Fruit fly (Drosophila melanogaster) whole organism, embryonic: ENCODE results near the gene CG15530.

Experiments used
- Aef1 ChIP-seq: fragments of 200-800 bp; sonication (Bioruptor generic); IDR thresholded peaks from 3 replicates; pipeline ENCODE4 v1.3.6; 2022; ENCODE audit warnings: missing biosample characterization, missing genetic modification characterization
- Blimp-1 ChIP-seq: fragments of 200-800 bp; sonication (Bioruptor generic); optimal IDR thresholded peaks from 3 replicates; lab custom pipeline; 2018; ENCODE audit warnings: missing biosample characterization, missing genetic modification characterization, mild to moderate bottlenecking, moderate library complexity, missing genetic modification reagents
- CG10462 ChIP-seq: fragments of 200-800 bp; sonication (Bioruptor generic); optimal IDR thresholded peaks from 2 replicates; lab custom pipeline; 2016; ENCODE audit warnings: missing biosample characterization, missing genetic modification characterization
- CG10543 ChIP-seq: fragments of 200-800 bp; sonication (Bioruptor generic); optimal IDR thresholded peaks from 3 replicates; lab custom pipeline; 2017; ENCODE audit warnings: missing biosample characterization, mild to moderate bottlenecking, missing genetic modification characterization, moderate library complexity
- CG13775 ChIP-seq: fragments of 200-800 bp; sonication (Bioruptor generic); optimal IDR thresholded peaks from 3 replicates; lab custom pipeline; 2017; ENCODE audit warnings: missing biosample characterization, mild to moderate bottlenecking, missing genetic modification characterization
- CG14965 ChIP-seq: fragments of 200-800 bp; sonication (Bioruptor generic); optimal IDR thresholded peaks from 2 replicates; lab custom pipeline; 2016; ENCODE audit warnings: missing biosample characterization, missing genetic modification characterization, borderline replicate concordance
- CG15269 ChIP-seq: fragments of 200-800 bp; sonication (Bioruptor generic); optimal IDR thresholded peaks from 2 replicates; lab custom pipeline; 2018; ENCODE audit warnings: missing biosample characterization, mild to moderate bottlenecking, missing genetic modification characterization, moderate library complexity
- CG15514 ChIP-seq: fragments of 200-800 bp; sonication (Bioruptor generic); optimal IDR thresholded peaks from 3 replicates; lab custom pipeline; 2017; ENCODE audit warnings: missing biosample characterization, missing genetic modification characterization, mild to moderate bottlenecking, moderate library complexity, missing genetic modification reagents
- CG17385 ChIP-seq: fragments of 200-800 bp; sonication (Bioruptor generic); optimal IDR thresholded peaks from 3 replicates; lab custom pipeline; 2018; ENCODE audit warnings: missing biosample characterization, mild to moderate bottlenecking, missing genetic modification characterization
- CG18011 ChIP-seq: fragments of 200-800 bp; sonication (Bioruptor generic); optimal IDR thresholded peaks from 2 replicates; lab custom pipeline; 2017; ENCODE audit warnings: missing biosample characterization, missing genetic modification characterization, mild to moderate bottlenecking, moderate library complexity, missing genotype
- CG2889 ChIP-seq: fragments of 200-800 bp; sonication (Bioruptor generic); IDR thresholded peaks from 3 replicates; pipeline ENCODE4 v1.3.6; 2022; ENCODE audit warnings: missing biosample characterization, missing genetic modification characterization
- CG31441 ChIP-seq: fragments of 200-800 bp; sonication (Bioruptor generic); IDR thresholded peaks from 2 replicates; pipeline ENCODE4 v1.3.6; 2022; ENCODE audit warnings: missing biosample characterization, missing genetic modification characterization
- CG34376 ChIP-seq: fragments of 200-800 bp; sonication (Bioruptor generic); optimal IDR thresholded peaks from 2 replicates; lab custom pipeline; 2018; ENCODE audit warnings: missing biosample characterization, mild to moderate bottlenecking, missing genetic modification characterization
- CG4328 ChIP-seq: fragments of 200-800 bp; sonication (Bioruptor generic); optimal IDR thresholded peaks from 3 replicates; lab custom pipeline; 2017; ENCODE audit warnings: missing biosample characterization, missing genetic modification reagents, missing genetic modification characterization
- CG4617 ChIP-seq: fragments of 200-800 bp; sonication (Bioruptor generic); optimal IDR thresholded peaks from 3 replicates; lab custom pipeline; 2016; ENCODE audit warnings: missing biosample characterization, missing genetic modification characterization, borderline replicate concordance
- CG4730 ChIP-seq: fragments of 200-800 bp; sonication (Bioruptor generic); IDR thresholded peaks from 2 replicates; pipeline ENCODE4 v1.3.6; 2022; ENCODE audit warnings: missing biosample characterization, missing genetic modification characterization
- CG7372 ChIP-seq: fragments of 200-800 bp; sonication (Bioruptor generic); IDR thresholded peaks from 2 replicates; pipeline ENCODE4 v1.3.6; 2022; ENCODE audit warnings: missing biosample characterization, missing genetic modification characterization
- CG9437 ChIP-seq: fragments of 200-800 bp; sonication (Bioruptor generic); optimal IDR thresholded peaks from 2 replicates; lab custom pipeline; 2018; ENCODE audit warnings: missing biosample characterization, mild to moderate bottlenecking, missing genetic modification characterization
- CG9609 ChIP-seq: fragments of 200-800 bp; sonication (Bioruptor generic); optimal IDR thresholded peaks from 3 replicates; lab custom pipeline; 2016; ENCODE audit warnings: missing biosample characterization, missing genetic modification characterization
- Chrac-16 ChIP-seq: fragments of 200-800 bp; sonication (Bioruptor generic); optimal IDR thresholded peaks from 3 replicates; lab custom pipeline; 2016; ENCODE audit warnings: missing biosample characterization, missing genetic modification characterization
- CoRest ChIP-seq: fragments of 200-800 bp; sonication (Bioruptor generic); optimal IDR thresholded peaks from 3 replicates; lab custom pipeline; 2018; ENCODE audit warnings: missing biosample characterization, mild to moderate bottlenecking, missing genetic modification characterization, moderate library complexity
- Doc2 ChIP-seq: fragments of 200-800 bp; sonication (Bioruptor generic); IDR thresholded peaks from 2 replicates; pipeline ENCODE4 v1.3.6; 2022; ENCODE audit warnings: missing biosample characterization, missing genetic modification characterization
- E2f2 ChIP-seq: fragments of 200-800 bp; sonication (Bioruptor generic); IDR thresholded peaks from 2 replicates; pipeline ENCODE4 v1.3.6; 2022; ENCODE audit warnings: missing biosample characterization, missing genetic modification characterization
- Hey ChIP-seq: fragments of 200-800 bp; sonication (Bioruptor generic); optimal IDR thresholded peaks from 3 replicates; lab custom pipeline; 2018; ENCODE audit warnings: missing biosample characterization, mild to moderate bottlenecking, missing genetic modification characterization
- NFAT ChIP-seq: fragments of 200-800 bp; sonication (Bioruptor generic); IDR thresholded peaks from 2 replicates; pipeline ENCODE4 v1.3.6; 2022; ENCODE audit warnings: missing biosample characterization, missing genetic modification characterization
- Oaz ChIP-seq: fragments of 200-800 bp; sonication (Bioruptor generic); IDR thresholded peaks from 2 replicates; pipeline ENCODE4 v1.3.6; 2022; ENCODE audit warnings: missing biosample characterization, missing genetic modification characterization
- Spps ChIP-seq: fragments of 200-800 bp; sonication (Bioruptor generic); optimal IDR thresholded peaks from 2 replicates; lab custom pipeline; 2018; ENCODE audit warnings: missing biosample characterization, mild to moderate bottlenecking, missing genetic modification characterization
- Vsx1 ChIP-seq: fragments of 200-800 bp; sonication (Bioruptor generic); optimal IDR thresholded peaks from 2 replicates; lab custom pipeline; 2017; ENCODE audit warnings: missing biosample characterization, mild to moderate bottlenecking, missing genetic modification characterization, missing genetic modification reagents
- ase ChIP-seq: fragments of 200-800 bp; sonication (Bioruptor generic); IDR thresholded peaks from 3 replicates; pipeline ENCODE4 v1.3.6; 2022; ENCODE audit warnings: missing biosample characterization, missing genetic modification characterization
- ato ChIP-seq: fragments of 200-800 bp; sonication (Bioruptor generic); IDR thresholded peaks from 2 replicates; pipeline ENCODE4 v1.3.6; 2022; ENCODE audit warnings: missing biosample characterization, missing genetic modification characterization; ENCODE audit not compliant: partially characterized antibody
- da ChIP-seq: fragments of 200-800 bp; sonication (Bioruptor generic); optimal IDR thresholded peaks from 2 replicates; lab custom pipeline; 2016; ENCODE audit warnings: missing biosample characterization, missing genetic modification characterization
- disco-r ChIP-seq: fragments of 200-800 bp; sonication (Bioruptor generic); optimal IDR thresholded peaks from 2 replicates; lab custom pipeline; 2016; ENCODE audit warnings: missing biosample characterization, missing genetic modification characterization
- dmrt99B ChIP-seq: fragments of 200-800 bp; sonication (Bioruptor generic); optimal IDR thresholded peaks from 2 replicates; lab custom pipeline; 2018; ENCODE audit warnings: missing biosample characterization, mild to moderate bottlenecking, missing genetic modification characterization, moderate library complexity
- fd102C ChIP-seq: fragments of 200-800 bp; sonication (Bioruptor generic); optimal IDR thresholded peaks from 2 replicates; lab custom pipeline; 2018; ENCODE audit warnings: missing biosample characterization, mild to moderate bottlenecking, missing genetic modification characterization, moderate library complexity
- fd3F ChIP-seq: fragments of 200-800 bp; sonication (Bioruptor generic); optimal IDR thresholded peaks from 2 replicates; lab custom pipeline; 2018; ENCODE audit warnings: missing biosample characterization, mild to moderate bottlenecking, missing genetic modification characterization, moderate library complexity
- fd64A ChIP-seq: fragments of 200-800 bp; sonication (Bioruptor generic); optimal IDR thresholded peaks from 3 replicates; lab custom pipeline; 2018; ENCODE audit warnings: missing biosample characterization, mild to moderate bottlenecking, missing genetic modification characterization
- fd96Cb ChIP-seq: fragments of 200-800 bp; sonication (Bioruptor generic); optimal IDR thresholded peaks from 2 replicates; lab custom pipeline; 2018; ENCODE audit warnings: missing biosample characterization, mild to moderate bottlenecking, missing genetic modification characterization, moderate library complexity
- her ChIP-seq: fragments of 200-800 bp; sonication (Bioruptor generic); optimal IDR thresholded peaks from 2 replicates; lab custom pipeline; 2016; ENCODE audit warnings: missing biosample characterization, missing genetic modification characterization
- ken ChIP-seq: fragments of 200-800 bp; sonication (Bioruptor generic); IDR thresholded peaks from 3 replicates; pipeline ENCODE4 v1.3.6; 2022; ENCODE audit warnings: missing biosample characterization, missing genetic modification characterization
- mld ChIP-seq: fragments of 200-800 bp; sonication (Bioruptor generic); IDR thresholded peaks from 3 replicates; pipeline ENCODE4 v1.3.6; 2022; ENCODE audit warnings: missing biosample characterization, missing genetic modification characterization; ENCODE audit not compliant: partially characterized antibody
- pfk ChIP-seq: fragments of 200-800 bp; sonication (Bioruptor generic); optimal IDR thresholded peaks from 2 replicates; lab custom pipeline; 2018; ENCODE audit warnings: missing biosample characterization, mild to moderate bottlenecking, missing genetic modification characterization, moderate library complexity
- run ChIP-seq: fragments of 200-800 bp; sonication (Bioruptor generic); optimal IDR thresholded peaks from 3 replicates; lab custom pipeline; 2018; ENCODE audit warnings: missing biosample characterization, mild to moderate bottlenecking, missing genetic modification characterization
- sc ChIP-seq, 3 experiments: fragments of >200 bp in 2 of 3; fragments of 200-800 bp in 1 of 3; sonication (Bioruptor generic) in 1 of 3; optimal IDR thresholded peaks; 2 replicates in 2 of 3; 3 replicates in 1 of 3; lab custom pipeline; 2017; ENCODE audit warnings: mild to moderate bottlenecking in 1 of 3, missing biosample characterization in 1 of 3, missing genetic modification characterization in 1 of 3, missing genetic modification reagents in 1 of 3
- slp2 ChIP-seq: fragments of 200-800 bp; sonication (Bioruptor generic); optimal IDR thresholded peaks from 2 replicates; lab custom pipeline; 2016; ENCODE audit warnings: missing biosample characterization, missing genetic modification characterization
- sob ChIP-seq: fragments of 200-800 bp; sonication (Bioruptor generic); IDR thresholded peaks from 2 replicates; pipeline ENCODE4 v1.3.6; 2022; ENCODE audit warnings: missing biosample characterization, missing genetic modification characterization
- stc ChIP-seq: fragments of 200-800 bp; sonication (Bioruptor generic); IDR thresholded peaks from 2 replicates; pipeline ENCODE4 v1.3.6; 2022; ENCODE audit warnings: missing biosample characterization, missing genetic modification characterization
- zfh1 ChIP-seq: fragments of 200-800 bp; sonication (Bioruptor generic); IDR thresholded peaks from 3 replicates; pipeline ENCODE4 v1.3.6; 2022; ENCODE audit warnings: missing biosample characterization, missing genetic modification characterization

Gene CG15530

DNA sequence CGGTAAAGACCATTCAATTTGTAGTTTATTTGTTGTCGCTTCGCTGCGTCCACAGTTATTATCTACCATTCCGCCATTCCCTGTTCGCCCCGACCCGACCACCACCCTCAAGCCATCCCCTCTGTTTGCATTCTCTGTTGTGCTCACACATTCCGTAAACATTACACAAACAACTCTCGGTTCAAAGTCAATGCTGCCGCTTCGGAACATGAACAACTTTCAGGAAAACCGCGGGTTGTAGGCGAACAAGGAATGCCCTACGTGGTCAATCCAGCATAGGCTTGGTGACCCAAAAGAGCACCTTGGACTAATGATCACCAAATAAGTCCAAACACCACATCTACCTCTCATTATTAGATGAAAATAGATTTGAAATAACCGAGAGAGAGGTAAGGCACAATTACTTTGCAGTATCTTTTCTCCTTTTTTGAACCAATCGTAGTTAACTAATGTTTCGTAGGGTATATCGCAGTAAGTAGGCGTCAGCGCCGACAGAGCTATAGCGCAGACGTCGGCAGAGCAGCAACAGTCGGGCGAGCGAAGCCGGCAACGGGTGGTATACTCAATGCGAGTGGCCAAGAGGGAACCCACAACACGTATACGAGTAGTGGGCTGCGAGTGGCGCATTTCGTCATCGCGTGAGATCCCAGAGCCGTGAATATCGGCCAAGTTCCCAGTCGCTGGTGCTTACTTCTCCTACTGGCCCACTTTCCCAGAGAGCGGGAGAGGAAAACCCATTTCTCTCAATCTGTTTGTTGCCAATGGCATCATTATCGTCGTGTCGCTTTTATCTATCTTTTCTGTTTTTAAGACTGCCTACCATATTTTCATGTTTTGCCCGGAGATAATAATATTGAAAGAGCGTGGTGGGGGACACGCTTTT is 25.7 kb downstream of the CG15530 start (continued):
- TF ChIP-seq NFAT (GFP tag; lab: Robert Waterston, UW) (peak; percentile 83), CG14965 (GFP tag; lab: Kevin White, UChicago) (peak; percentile 92), ase (GFP tag; lab: Robert Waterston, UW) (peak; percentile 92), Spps (tag; lab: Kevin White, UChicago) (peak; percentile 80), CG9437 (GFP tag; lab: Kevin White, UChicago) (peak; percentile 84), stc (peak; percentile 92), CoRest (tag; lab: Kevin White, UChicago) (peak; percentile 95), CG4730 (peak; percentile 88), zfh1 (GFP tag; lab: Robert Waterston, UW) (peak; percentile 88), CG17385 (peak; percentile 84), Blimp-1 (GFP tag; lab: Kevin White, UChicago) (peak; percentile 96), Vsx1 (GFP tag; lab: Kevin White, UChicago) (peak; percentile 91), da (GFP tag; lab: Kevin White, UChicago) (peak; percentile 85), sc (optimal IDR thresholded peaks at IDR 0.05; lab: Kevin White, UChicago) (no peak), sc (GFP tag; optimal IDR thresholded peaks at IDR 0.05; lab: Kevin White, UChicago) (peak; percentile 88), sob (GFP tag; lab: Robert Waterston, UW) (peak; percentile 94), CG18011 (GFP tag; lab: Kevin White, UChicago) (peak; percentile 69), ato (no peak), run (tag; lab: Kevin White, UChicago) (peak; percentile 94), E2f2 (GFP tag; lab: Robert Waterston, UW) (peak; percentile 67), CG15269 (tag; lab: Kevin White, UChicago) (peak; percentile 91), Chrac-16 (peak; percentile 89), mld (no peak), fd96Cb (tag; lab: Kevin White, UChicago) (peak; percentile 97), CG10462 (GFP tag; lab: Kevin White, UChicago) (peak; percentile 83), CG9609 (GFP tag; lab: Kevin White, UChicago) (peak; percentile 95), CG2889 (GFP tag; lab: Robert Waterston, UW) (peak; percentile 73; the same call in 1 of the 3 replicates), Aef1 (peak; percentile 98), dmrt99B (tag; lab: Kevin White, UChicago) (peak; percentile 97), CG4617 (GFP tag; lab: Kevin White, UChicago) (peak; percentile 83), CG31441 (GFP tag; lab: Robert Waterston, UW) (peak; percentile 94), ken (GFP tag; lab: Robert Waterston, UW) (peak; percentile 91), fd102C (GFP tag; lab: Kevin White, UChicago) (peak; percentile 22), CG4328 (GFP tag; lab: Kevin White, UChicago) (peak; percentile 90), CG10543 (GFP tag; lab: Kevin White, UChicago) (peak; percentile 92), Oaz (GFP tag; lab: Robert Waterston, UW) (peak; percentile 94), CG7372 (peak; percentile 92), Doc2 (GFP tag; lab: Robert Waterston, UW) (0 out of 2 replicates have a peak, but pooled peaks have one; percentile 54), her (GFP tag; lab: Kevin White, UChicago) (peak; percentile 96), CG15514 (peak; percentile 93), CG34376 (peak; percentile 87), slp2 (GFP tag; lab: Kevin White, UChicago) (peak; percentile 96), pfk (GFP tag; lab: Kevin White, UChicago) (no peak), disco-r (GFP tag; lab: Kevin White, UChicago) (peak; percentile 89), CG13775 (peak; percentile 85), Hey (peak; percentile 60), fd3F (GFP tag; lab: Kevin White, UChicago) (peak; percentile 89), fd64A (peak; percentile 91)
